Worm (Caenorhabditis elegans) whole organism, L4/young adult: Measurements from ENCODE around the gene chil-24.

Experiments used
- W03F9.2 ChIP-seq: fragments of 150-350 bp; optimal IDR thresholded peaks from 2 replicates; lab custom pipeline; 2014; ENCODE audit warnings: missing biosample characterization, missing genetic modification characterization
- dao-5 ChIP-seq: sonication (generic microtip); optimal IDR thresholded peaks from 2 replicates; lab custom pipeline; 2016; ENCODE audit warnings: missing genotype, missing genetic modification characterization, moderate library complexity, missing compliant biosample characterization

DNA sequence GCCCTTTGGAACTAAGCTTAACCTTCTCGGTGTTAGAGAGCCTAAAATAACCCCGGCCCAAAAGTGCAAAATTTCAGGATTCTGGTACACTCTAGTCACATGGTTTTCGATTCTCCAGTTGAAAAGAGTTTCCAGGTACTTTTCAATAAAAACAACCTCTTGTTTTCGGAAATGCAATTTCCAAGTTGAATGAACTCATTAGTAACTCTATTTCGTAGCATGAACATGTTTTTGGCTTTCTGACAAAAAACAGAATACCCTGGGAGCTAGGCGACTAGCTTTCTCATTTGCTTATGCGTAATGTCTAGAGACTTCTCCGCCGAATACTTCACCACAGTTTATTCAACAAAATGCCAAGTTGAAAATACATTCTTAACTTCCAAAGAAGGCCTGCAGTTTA lies 5.8 kb upstream of the chil-24 start, which contains the start of gene srh-71:
- TF ChIP-seq W03F9.2 (tag; lab: Kevin White, UChicago) (no peak), dao-5 (tag; lab: Kevin White, UChicago) (no peak)
